Fruit fly (Drosophila melanogaster) whole organism, embryonic: ENCODE measurements around the gene BORCS5.
A peak's percentile ranks its signal among the peaks of the same experiment; 100 is the strongest.

Source experiments
- Abd-B ChIP-seq: fragments of 200-800 bp; sonication (Bioruptor generic); optimal IDR thresholded peaks from 2 replicates; lab custom pipeline; 2018; ENCODE audit warnings: missing biosample characterization, mild to moderate bottlenecking, missing genetic modification characterization, moderate library complexity
- B-H1 ChIP-seq: fragments of 200-800 bp; sonication (Bioruptor generic); IDR thresholded peaks from 3 replicates; pipeline ENCODE4 v1.3.6; 2022; ENCODE audit warnings: missing biosample characterization, missing genetic modification characterization
- B-H2 ChIP-seq: fragments of 200-800 bp; sonication (Bioruptor generic); optimal IDR thresholded peaks from 2 replicates; lab custom pipeline; 2018; ENCODE audit warnings: missing biosample characterization, mild to moderate bottlenecking, missing genetic modification characterization
- CG10147 ChIP-seq: fragments of 200-800 bp; sonication (Bioruptor generic); optimal IDR thresholded peaks from 2 replicates; lab custom pipeline; 2019; ENCODE audit warnings: missing biosample characterization, mild to moderate bottlenecking, missing genetic modification characterization, moderate library complexity
- CG12299 ChIP-seq: fragments of 200-800 bp; sonication (Bioruptor generic); optimal IDR thresholded peaks from 2 replicates; lab custom pipeline; 2018; ENCODE audit warnings: missing biosample characterization, mild to moderate bottlenecking, missing genetic modification characterization
- CG14965 ChIP-seq: fragments of 200-800 bp; sonication (Bioruptor generic); optimal IDR thresholded peaks from 2 replicates; lab custom pipeline; 2016; ENCODE audit warnings: missing biosample characterization, missing genetic modification characterization, borderline replicate concordance
- CG15073 ChIP-seq: fragments of 200-800 bp; sonication (Bioruptor generic); optimal IDR thresholded peaks from 2 replicates; lab custom pipeline; 2016; ENCODE audit warnings: missing biosample characterization, missing genetic modification characterization
- CG15479 ChIP-seq: fragments of 200-800 bp; sonication (Bioruptor generic); optimal IDR thresholded peaks from 3 replicates; lab custom pipeline; 2019; ENCODE audit warnings: missing biosample characterization, mild to moderate bottlenecking, missing genetic modification characterization, moderate library complexity
- CG16779 ChIP-seq: fragments of 200-800 bp; sonication (Bioruptor generic); IDR thresholded peaks from 2 replicates; pipeline ENCODE4 v1.3.6; 2022; ENCODE audit warnings: missing biosample characterization, missing genetic modification characterization
- CG17612 ChIP-seq: fragments of 200-800 bp; sonication (Bioruptor generic); IDR thresholded peaks from 2 replicates; pipeline ENCODE4 v1.3.6; 2022; ENCODE audit warnings: missing biosample characterization, missing genetic modification characterization
- CG1832 ChIP-seq: fragments of 200-800 bp; sonication (Bioruptor generic); optimal IDR thresholded peaks from 2 replicates; lab custom pipeline; 2017; ENCODE audit warnings: missing biosample characterization, mild to moderate bottlenecking, missing genetic modification characterization, inconsistent platforms
- CG2120 ChIP-seq: fragments of 200-800 bp; sonication (Bioruptor generic); optimal IDR thresholded peaks from 3 replicates; lab custom pipeline; 2016; ENCODE audit warnings: missing biosample characterization, missing genetic modification characterization
- CG2678 ChIP-seq: fragments of 200-800 bp; sonication (Bioruptor generic); optimal IDR thresholded peaks from 3 replicates; lab custom pipeline; 2019; ENCODE audit warnings: missing biosample characterization, mild to moderate bottlenecking, missing genetic modification characterization, moderate library complexity
- CG30020 ChIP-seq: fragments of 200-800 bp; optimal IDR thresholded peaks from 2 replicates; lab custom pipeline; 2019; ENCODE audit warnings: missing biosample characterization, mild to moderate bottlenecking, missing genetic modification characterization, moderate library complexity
- CG32767 ChIP-seq: fragments of 200-800 bp; sonication (Bioruptor generic); IDR thresholded peaks from 2 replicates; pipeline ENCODE4 v1.3.6; 2022; ENCODE audit warnings: missing biosample characterization, missing genetic modification characterization
- CG3995 ChIP-seq: fragments of 200-800 bp; sonication (Bioruptor generic); optimal IDR thresholded peaks from 3 replicates; lab custom pipeline; 2016; ENCODE audit warnings: missing biosample characterization, missing genetic modification characterization
- CG42726 ChIP-seq: fragments of 200-800 bp; sonication (Bioruptor generic); IDR thresholded peaks from 2 replicates; pipeline ENCODE4 v1.3.6; 2022; ENCODE audit warnings: missing biosample characterization, missing genetic modification characterization; ENCODE audit not compliant: partially characterized antibody
- CG5245 ChIP-seq: fragments of 200-800 bp; sonication (Bioruptor generic); optimal IDR thresholded peaks from 3 replicates; lab custom pipeline; 2016; ENCODE audit warnings: missing biosample characterization, missing genetic modification characterization
- CG7357 ChIP-seq: fragments of 200-800 bp; sonication (Bioruptor generic); IDR thresholded peaks from 3 replicates; pipeline ENCODE4 v1.3.6; 2022; ENCODE audit warnings: missing biosample characterization, missing genetic modification characterization
- CG8765 ChIP-seq: fragments of 200-800 bp; sonication (Bioruptor generic); IDR thresholded peaks from 2 replicates; pipeline ENCODE4 v1.3.6; 2022; ENCODE audit warnings: missing biosample characterization, missing genetic modification characterization
- CG8944 ChIP-seq: fragments of 200-800 bp; sonication (Bioruptor generic); optimal IDR thresholded peaks from 3 replicates; lab custom pipeline; 2016; ENCODE audit warnings: missing biosample characterization, missing genetic modification characterization
- Camta ChIP-seq: fragments of 200-800 bp; sonication (Bioruptor generic); optimal IDR thresholded peaks from 2 replicates; lab custom pipeline; 2016; ENCODE audit warnings: missing biosample characterization, missing genetic modification characterization
- Dll ChIP-seq: fragments of 200-800 bp; sonication (Bioruptor generic); IDR thresholded peaks from 4 replicates; pipeline ENCODE4 v1.3.6; 2022; ENCODE audit warnings: missing biosample characterization, missing genetic modification characterization; ENCODE audit not compliant: partially characterized antibody
- Dp ChIP-seq: fragments of 200-800 bp; sonication (Bioruptor generic); optimal IDR thresholded peaks from 2 replicates; lab custom pipeline; 2018; ENCODE audit warnings: missing biosample characterization, mild to moderate bottlenecking, missing genetic modification characterization, moderate library complexity
- Elba2 ChIP-seq: fragments of 200-800 bp; sonication (Bioruptor generic); optimal IDR thresholded peaks from 3 replicates; lab custom pipeline; 2016; ENCODE audit warnings: missing biosample characterization, missing genetic modification characterization
- GATAe ChIP-seq: fragments of 200-800 bp; sonication (Bioruptor generic); conservative IDR thresholded peaks from 2 replicates; pipeline ENCODE4 v1.3.6; 2022; ENCODE audit warnings: missing biosample characterization, missing genetic modification characterization
- HmgZ ChIP-seq: fragments of 200-800 bp; sonication (Bioruptor generic); optimal IDR thresholded peaks from 2 replicates; lab custom pipeline; 2018; ENCODE audit warnings: missing biosample characterization, mild to moderate bottlenecking, missing genetic modification characterization
- Hr51 ChIP-seq, 2 experiments: fragments of 200-800 bp; sonication (Bioruptor generic); optimal IDR thresholded peaks; 2 replicates in 1 of 2; 3 replicates in 1 of 2; lab custom pipeline; 2016 to 2018; ENCODE audit warnings: missing biosample characterization in 2 of 2, missing genetic modification characterization in 2 of 2, mild to moderate bottlenecking in 1 of 2, moderate library complexity in 1 of 2
- Hsf ChIP-seq: fragments of 200-800 bp; sonication (Bioruptor generic); optimal IDR thresholded peaks from 3 replicates; lab custom pipeline; 2016; ENCODE audit warnings: missing biosample characterization, missing genetic modification characterization
- Kr ChIP-seq: fragments of 200-800 bp; sonication (Bioruptor generic); optimal IDR thresholded peaks from 2 replicates; lab custom pipeline; 2017; ENCODE audit warnings: missing biosample characterization, mild to moderate bottlenecking, missing genetic modification characterization
- Opbp ChIP-seq: fragments of 200-800 bp; sonication (Bioruptor generic); IDR thresholded peaks from 3 replicates; pipeline ENCODE4 v1.3.6; 2022; ENCODE audit warnings: missing biosample characterization, missing genetic modification characterization; ENCODE audit not compliant: partially characterized antibody
- Poxn ChIP-seq: fragments of 200-800 bp; sonication (Bioruptor generic); IDR thresholded peaks from 2 replicates; pipeline ENCODE4 v1.3.6; 2022; ENCODE audit warnings: missing biosample characterization, missing genetic modification characterization
- Rfx ChIP-seq: fragments of 200-800 bp; sonication (Bioruptor generic); IDR thresholded peaks from 2 replicates; pipeline ENCODE4 v1.3.6; 2022; ENCODE audit warnings: missing biosample characterization, missing genetic modification characterization
- Rx ChIP-seq: fragments of 200-800 bp; sonication (Bioruptor generic); IDR thresholded peaks from 2 replicates; pipeline ENCODE4 v1.3.6; 2022; ENCODE audit warnings: missing biosample characterization, missing genetic modification characterization
- Trl ChIP-seq, 3 experiments: fragments of >200 bp in 2 of 3; fragments of 200-800 bp in 1 of 3; sonication (Bioruptor generic) in 1 of 3; optimal IDR thresholded peaks; 2 replicates in 1 of 3; 3 replicates in 2 of 3; lab custom pipeline; 2016 to 2017; ENCODE audit warnings: missing biosample characterization in 1 of 3, missing genetic modification characterization in 1 of 3
- Vsx1 ChIP-seq: fragments of 200-800 bp; sonication (Bioruptor generic); optimal IDR thresholded peaks from 2 replicates; lab custom pipeline; 2017; ENCODE audit warnings: missing biosample characterization, mild to moderate bottlenecking, missing genetic modification characterization, missing genetic modification reagents
- ash1 ChIP-seq: fragments of 200-800 bp; sonication (Bioruptor generic); optimal IDR thresholded peaks from 2 replicates; lab custom pipeline; 2018; ENCODE audit warnings: missing biosample characterization, mild to moderate bottlenecking, missing genetic modification characterization
- chn ChIP-seq: fragments of 200-800 bp; sonication (Bioruptor generic); optimal IDR thresholded peaks from 2 replicates; lab custom pipeline; 2016; ENCODE audit warnings: missing biosample characterization, missing genetic modification characterization
- da ChIP-seq: fragments of 200-800 bp; sonication (Bioruptor generic); optimal IDR thresholded peaks from 2 replicates; lab custom pipeline; 2016; ENCODE audit warnings: missing biosample characterization, missing genetic modification characterization
- dimm ChIP-seq: fragments of 200-800 bp; sonication (Bioruptor generic); IDR thresholded peaks from 2 replicates; pipeline ENCODE4 v1.3.6; 2022; ENCODE audit warnings: missing biosample characterization, missing genetic modification characterization
- dm ChIP-seq: fragments of 200-800 bp; sonication (Bioruptor generic); optimal IDR thresholded peaks from 3 replicates; lab custom pipeline; 2016; ENCODE audit warnings: missing biosample characterization, missing genetic modification characterization
- en ChIP-seq: fragments of 200-800 bp; sonication (Bioruptor generic); optimal IDR thresholded peaks from 2 replicates; lab custom pipeline; 2016; ENCODE audit warnings: missing biosample characterization, missing genetic modification characterization
- fd64A ChIP-seq: fragments of 200-800 bp; sonication (Bioruptor generic); optimal IDR thresholded peaks from 3 replicates; lab custom pipeline; 2018; ENCODE audit warnings: missing biosample characterization, mild to moderate bottlenecking, missing genetic modification characterization
- jing ChIP-seq: fragments of 200-800 bp; sonication (Bioruptor generic); optimal IDR thresholded peaks from 2 replicates; lab custom pipeline; 2018; ENCODE audit warnings: missing biosample characterization, mild to moderate bottlenecking, missing genetic modification characterization
- maf-S ChIP-seq: fragments of 200-800 bp; sonication (Bioruptor generic); optimal IDR thresholded peaks from 2 replicates; lab custom pipeline; 2016; ENCODE audit warnings: missing biosample characterization, missing genetic modification characterization
- pros ChIP-seq: fragments of 200-800 bp; sonication (Bioruptor generic); optimal IDR thresholded peaks from 3 replicates; lab custom pipeline; 2019; ENCODE audit warnings: missing biosample characterization, mild to moderate bottlenecking, missing genetic modification characterization, moderate library complexity
- ranshi ChIP-seq: fragments of 200-800 bp; sonication (Bioruptor generic); IDR thresholded peaks from 2 replicates; pipeline ENCODE4 v1.3.6; 2022; ENCODE audit warnings: missing biosample characterization, missing genetic modification characterization
- scrt ChIP-seq: fragments of 200-800 bp; sonication (Bioruptor generic); optimal IDR thresholded peaks from 2 replicates; lab custom pipeline; 2018; ENCODE audit warnings: missing biosample characterization, mild to moderate bottlenecking, missing genetic modification characterization, moderate library complexity
- sens ChIP-seq: fragments of 200-800 bp; sonication (Bioruptor generic); peaks from one replicate; lab custom pipeline; 2016; ENCODE audit warnings: missing biosample characterization, missing genetic modification characterization
- unpg ChIP-seq: fragments of 200-800 bp; sonication (Bioruptor generic); optimal IDR thresholded peaks from 3 replicates; lab custom pipeline; 2018; ENCODE audit warnings: missing biosample characterization, mild to moderate bottlenecking, missing genetic modification characterization, moderate library complexity
- vvl ChIP-seq: fragments of 200-800 bp; sonication (Bioruptor generic); IDR thresholded peaks from 2 replicates; pipeline ENCODE4 v1.3.6; 2022; ENCODE audit warnings: missing biosample characterization, missing genetic modification characterization

Gene BORCS5

dm6 chrX:11852310-11852709 is 20.3 kb downstream of the BORCS5 start, which contains the start of gene p24-1 (continued):
- TF ChIP-seq CG15073 (GFP tag; lab: Kevin White, UChicago) (no peak), sens (GFP tag; lab: Kevin White, UChicago) (peak; percentile 67), en (GFP tag; lab: Kevin White, UChicago) (no peak), vvl (GFP tag; lab: Robert Waterston, UW) (peak; percentile 64), Rx (GFP tag; lab: Robert Waterston, UW) (no peak), dm (GFP tag; lab: Kevin White, UChicago) (peak; percentile 61), CG42726 (peak; percentile 94), B-H1 (GFP tag; lab: Robert Waterston, UW) (no peak), CG3995 (peak; percentile 94), CG5245 (GFP tag; lab: Kevin White, UChicago) (no peak), Kr (no peak), fd64A (GFP tag; lab: Kevin White, UChicago) (no peak), Vsx1 (GFP tag; lab: Kevin White, UChicago) (no peak), Dll (GFP tag; lab: Robert Waterston, UW) (peak; percentile 83), CG7357 (GFP tag; lab: Robert Waterston, UW) (no peak), GATAe (GFP tag; lab: Robert Waterston, UW) (no peak), unpg (GFP tag; lab: Kevin White, UChicago) (peak; percentile 31), Dp (GFP tag; lab: Kevin White, UChicago) (peak; percentile 93), maf-S (GFP tag; lab: Kevin White, UChicago) (peak; percentile 35), CG2120 (GFP tag; lab: Kevin White, UChicago) (peak; percentile 81), CG16779 (GFP tag; lab: Robert Waterston, UW) (peak; percentile 69), Opbp (GFP tag; lab: Robert Waterston, UW) (peak; percentile 92), CG1832 (no peak), Camta (GFP tag; lab: Kevin White, UChicago) (peak; percentile 0), CG8944 (GFP tag; lab: Kevin White, UChicago) (peak; percentile 28), da (GFP tag; lab: Kevin White, UChicago) (peak; percentile 6), Hr51 (GFP tag; optimal IDR thresholded peaks at IDR 0.05; lab: Kevin White, UChicago) (peak in 1 of 2 experiments; percentile 49), CG30020 (tag; lab: Kevin White, UChicago) (peak; percentile 14), CG15479 (GFP tag; lab: Kevin White, UChicago) (no peak), CG32767 (GFP tag; lab: Robert Waterston, UW) (no peak), CG14965 (GFP tag; lab: Kevin White, UChicago) (no peak), CG17612 (GFP tag; lab: Robert Waterston, UW) (no peak), CG8765 (no peak), ash1 (no peak), B-H2 (GFP tag; lab: Kevin White, UChicago) (peak; percentile 70), Trl (optimal IDR thresholded peaks at IDR 0.05; lab: Kevin White, UChicago) (no peak), Trl (GFP tag; optimal IDR thresholded peaks at IDR 0.05; lab: Kevin White, UChicago) (peak; percentile 53), CG10147 (GFP tag; lab: Kevin White, UChicago) (peak; percentile 1), CG12299 (no peak), Hsf (GFP tag; lab: Kevin White, UChicago) (peak; percentile 48), Poxn (GFP tag; lab: Robert Waterston, UW) (no peak), scrt (GFP tag; lab: Kevin White, UChicago) (no peak), jing (no peak), Rfx (GFP tag; lab: Robert Waterston, UW) (peak; percentile 81), dimm (GFP tag; lab: Robert Waterston, UW) (no peak), ranshi (no peak), HmgZ (tag; lab: Kevin White, UChicago) (peak; percentile 86), pros (GFP tag; lab: Kevin White, UChicago) (no peak), chn (GFP tag; lab: Kevin White, UChicago) (peak; percentile 60), Abd-B (GFP tag; lab: Kevin White, UChicago) (no peak), CG2678 (tag; lab: Kevin White, UChicago) (peak; percentile 20), Elba2 (GFP tag; lab: Kevin White, UChicago) (no peak)
